Worm (Caenorhabditis elegans): ENCODE data around the gene Y4C6B.2.

The Y4C6B.2 gene

ce11 chrIV:5364135-5364609 is 24.8 kb downstream of the Y4C6B.2 start, which contains the start of the genes hda-6 and F41H10.4 (continued):
- TF ChIP-seq Y55F3AM.14 (GFP tag; optimal IDR thresholded peaks at IDR 0.05) (no peak), unc-55 (GFP tag; optimal IDR thresholded peaks at IDR 0.05) (peak; percentile 75), unc-39 (tag; optimal IDR thresholded peaks at IDR 0.05) (no peak), lin-39 (tag; optimal IDR thresholded peaks at IDR 0.05) (no peak), elt-3 (tag; optimal IDR thresholded peaks at IDR 0.05) (no peak), sma-3 (GFP tag; optimal IDR thresholded peaks at IDR 0.05) (peak; percentile 64), crh-2 (tag; optimal IDR thresholded peaks at IDR 0.05) (peak; percentile 72), snpc-4 (tag; optimal IDR thresholded peaks at IDR 0.05) (no peak), nhr-6 (tag; optimal IDR thresholded peaks at IDR 0.05) (peak; percentile 66), C34F6.9 (tag; optimal IDR thresholded peaks at IDR 0.05) (peak; percentile 86), mbf-1 (tag; optimal IDR thresholded peaks at IDR 0.05) (no peak), sem-4 (tag; optimal IDR thresholded peaks at IDR 0.05) (peak; percentile 37), lin-11 (tag; optimal IDR thresholded peaks at IDR 0.05) (peak; percentile 14), ceh-82 (tag; optimal IDR thresholded peaks at IDR 0.05) (no peak), nhr-11 (tag; optimal IDR thresholded peaks at IDR 0.05) (no peak), egl-27 (tag; optimal IDR thresholded peaks at IDR 0.05) (peak; percentile 24), lsy-2 (tag; optimal IDR thresholded peaks at IDR 0.05) (peak; percentile 70 to 91), dmd-4 (tag; optimal IDR thresholded peaks at IDR 0.05) (no peak), unc-62 (GFP tag; optimal IDR thresholded peaks at IDR 0.05) (no peak), nhr-129 (tag; optimal IDR thresholded peaks at IDR 0.05) (peak; percentile 76), nhr-77 (tag; optimal IDR thresholded peaks at IDR 0.05) (no peak), nhr-10 (tag; optimal IDR thresholded peaks at IDR 0.05) (no peak)

- TF ChIP-seq ztf-4 (tag; optimal IDR thresholded peaks at IDR 0.05) (no peak), nhr-21 (tag; optimal IDR thresholded peaks at IDR 0.05) (no peak), nhr-6 (tag; optimal IDR thresholded peaks at IDR 0.05) (no peak), ceh-16 (tag; optimal IDR thresholded peaks at IDR 0.05) (no peak), nhr-10 (tag; optimal IDR thresholded peaks at IDR 0.05) (no peak), skn-1 (tag; optimal IDR thresholded peaks at IDR 0.05) (no peak), mab-5 (tag; optimal IDR thresholded peaks at IDR 0.05) (no peak), F13H6.1 (tag; optimal IDR thresholded peaks at IDR 0.05) (no peak), nhr-11 (tag; optimal IDR thresholded peaks at IDR 0.05) (no peak), mbf-1 (tag; optimal IDR thresholded peaks at IDR 0.05) (no peak), gmeb-1 (tag; optimal IDR thresholded peaks at IDR 0.05) (no peak), nhr-23 (tag; optimal IDR thresholded peaks at IDR 0.05) (no peak), peb-1 (tag; optimal IDR thresholded peaks at IDR 0.05) (no peak), lin-13 (GFP tag; optimal IDR thresholded peaks at IDR 0.05) (no peak), nhr-129 (tag; optimal IDR thresholded peaks at IDR 0.05) (no peak), R02D3.7 (tag; optimal IDR thresholded peaks at IDR 0.05) (no peak), lsy-2 (tag; optimal IDR thresholded peaks at IDR 0.05) (no peak)
Measured at ce11 chrIV:5366567-5366966, 27.2 kb downstream of the Y4C6B.2 start, which contains the start of gene sand-1. TSS of gene sand-1 (plus strand) at chrIV:5366867.

ce11 chrIV:5367899-5368298 is 28.5 kb downstream of the Y4C6B.2 start:
- TF ChIP-seq nhr-77 (tag; optimal IDR thresholded peaks at IDR 0.05) (no peak), aly-2 (tag; optimal IDR thresholded peaks at IDR 0.05) (no peak), C34F6.9 (tag; optimal IDR thresholded peaks at IDR 0.05) (no peak)

- no peak for TF ChIP-seq elt-1 (tag; optimal IDR thresholded peaks at IDR 0.05)
- TF ChIP-seq elt-3 (tag; optimal IDR thresholded peaks at IDR 0.05) = no peak
- no peak for TF ChIP-seq ztf-11 (tag; optimal IDR thresholded peaks at IDR 0.05)
- TF ChIP-seq unc-55 (GFP tag; optimal IDR thresholded peaks at IDR 0.05) = peak; percentile 52
- TF ChIP-seq nhr-23 (tag; optimal IDR thresholded peaks at IDR 0.05) = no peak
- no peak for TF ChIP-seq ZK546.5 (tag; optimal IDR thresholded peaks at IDR 0.05)
- TF ChIP-seq nhr-12 (tag; optimal IDR thresholded peaks at IDR 0.05) = no peak
- no peak for TF ChIP-seq alr-1 (tag; optimal IDR thresholded peaks at IDR 0.05)
- no peak for TF ChIP-seq skn-1 (tag; optimal IDR thresholded peaks at IDR 0.05)
- no peak for TF ChIP-seq nhr-21 (tag; optimal IDR thresholded peaks at IDR 0.05)
- no peak for TF ChIP-seq Y55F3AM.14 (GFP tag; optimal IDR thresholded peaks at IDR 0.05)
- TF ChIP-seq unc-39 (tag; optimal IDR thresholded peaks at IDR 0.05) = no peak
- no peak for TF ChIP-seq nhr-10 (tag; optimal IDR thresholded peaks at IDR 0.05)
- peak; percentile 11 for TF ChIP-seq sma-9 (GFP tag; optimal IDR thresholded peaks at IDR 0.05)
- no peak for TF ChIP-seq sma-9 (tag; optimal IDR thresholded peaks at IDR 0.05)
- peak; percentile 29 for TF ChIP-seq F13H6.1 (tag; optimal IDR thresholded peaks at IDR 0.05)
- TF ChIP-seq nhr-6 (tag; optimal IDR thresholded peaks at IDR 0.05) = no peak
- TF ChIP-seq aly-2 (tag; optimal IDR thresholded peaks at IDR 0.05) = no peak
- peak; percentile 34 for TF ChIP-seq crh-2 (tag; optimal IDR thresholded peaks at IDR 0.05)
- TF ChIP-seq nhr-129 (tag; optimal IDR thresholded peaks at IDR 0.05) = peak; percentile 50
- TF ChIP-seq ceh-16 (tag; optimal IDR thresholded peaks at IDR 0.05) = no peak
- no peak for TF ChIP-seq dmd-4 (tag; optimal IDR thresholded peaks at IDR 0.05)
- TF ChIP-seq lsy-2 (tag; optimal IDR thresholded peaks at IDR 0.05) = peak in 1 of 2 experiments; percentile 45
- peak; percentile 63 for TF ChIP-seq C34F6.9 (tag; optimal IDR thresholded peaks at IDR 0.05)
- no peak for TF ChIP-seq zag-1 (tag; optimal IDR thresholded peaks at IDR 0.05)
- TF ChIP-seq ztf-1 (GFP tag; conservative IDR thresholded peaks at IDR 0.05) = no peak
- TF ChIP-seq mbf-1 (tag; optimal IDR thresholded peaks at IDR 0.05) = no peak
- TF ChIP-seq nhr-25 (tag; optimal IDR thresholded peaks at IDR 0.05) = peak; percentile 20
- no peak for TF ChIP-seq ceh-82 (tag; optimal IDR thresholded peaks at IDR 0.05)
- no peak for TF ChIP-seq nhr-237 (tag; optimal IDR thresholded peaks at IDR 0.05)
- no peak for TF ChIP-seq nhr-11 (tag; optimal IDR thresholded peaks at IDR 0.05)
- no peak for TF ChIP-seq lin-39 (tag; optimal IDR thresholded peaks at IDR 0.05)
- TF ChIP-seq ztf-4 (tag; optimal IDR thresholded peaks at IDR 0.05) = no peak
- no peak for TF ChIP-seq R02D3.7 (tag; optimal IDR thresholded peaks at IDR 0.05)
- no peak for TF ChIP-seq sma-3 (GFP tag; optimal IDR thresholded peaks at IDR 0.05)
Measured at ce11 chrIV:5368860-5369259, 29.5 kb downstream of the Y4C6B.2 start.
